Worm (Caenorhabditis elegans) whole organism, L4 larva: ENCODE results near the gene npp-1.
A peak's percentile ranks its signal among the peaks of the same experiment; 100 is the strongest.

Source experiments
- F10B5.3 ChIP-seq: sonication (generic microtip); optimal IDR thresholded peaks from 2 replicates; lab custom pipeline; 2016; ENCODE audit warnings: mild to moderate bottlenecking, missing genetic modification characterization, missing compliant biosample characterization
- F37D6.2 ChIP-seq: sonication (generic microtip); optimal IDR thresholded peaks from 2 replicates; lab custom pipeline; 2016; ENCODE audit warnings: mild to moderate bottlenecking, missing genetic modification characterization, missing compliant biosample characterization
- F44E2.7 ChIP-seq: fragments of 200-800 bp; sonication (Bioruptor generic); IDR thresholded peaks from 2 replicates; pipeline ENCODE4 v2.1.2; 2022; ENCODE audit warnings: missing genetic modification characterization, missing compliant biosample characterization
- F49E8.2 ChIP-seq: sonication (generic microtip); optimal IDR thresholded peaks from 2 replicates; lab custom pipeline; 2016; ENCODE audit warnings: missing compliant biosample characterization, mild to moderate bottlenecking, missing genetic modification characterization, borderline replicate concordance
- R02D3.7 ChIP-seq: fragments of 150-350 bp; sonication (generic microtip); optimal IDR thresholded peaks from 3 replicates; lab custom pipeline; 2014; ENCODE audit warnings: missing biosample characterization, missing genetic modification characterization
- Y5F2A.4 ChIP-seq: fragments of 200-800 bp; sonication (Bioruptor generic); optimal IDR thresholded peaks from 2 replicates; lab custom pipeline; 2018; ENCODE audit warnings: mild to moderate bottlenecking, missing genetic modification characterization, missing compliant biosample characterization
- Y75B8A.6 ChIP-seq: fragments of 200-800 bp; sonication (Bioruptor generic); IDR thresholded peaks from 2 replicates; pipeline ENCODE4 v1.3.6; 2022; ENCODE audit warnings: missing genetic modification reagents, missing genetic modification characterization, missing compliant biosample characterization
- ZK337.2 ChIP-seq: fragments of 200-800 bp; sonication (Bioruptor generic); IDR thresholded peaks from 2 replicates; pipeline ENCODE4 v1.3.6; 2022; ENCODE audit warnings: missing genetic modification reagents, missing genetic modification characterization, missing compliant biosample characterization
- aha-1 ChIP-seq: fragments of 150-350 bp; peaks from one replicate; lab custom pipeline; 2014; ENCODE audit warnings: missing biosample characterization, missing genetic modification characterization
- ama-1 ChIP-seq: fragments of 150-350 bp; optimal IDR thresholded peaks from 2 replicates; lab custom pipeline; 2014; ENCODE audit warnings: inconsistent platforms, mixed read lengths
- ceh-20 ChIP-seq: fragments of 200-800 bp; sonication (Bioruptor generic); IDR thresholded peaks from 2 replicates; pipeline ENCODE4 v1.3.6; 2022; ENCODE audit warnings: missing genetic modification reagents, missing genetic modification characterization, missing compliant biosample characterization
- ceh-28 ChIP-seq: fragments of 150-350 bp; optimal IDR thresholded peaks from 2 replicates; lab custom pipeline; 2014; ENCODE audit warnings: missing biosample characterization, missing genetic modification reagents, missing genetic modification characterization
- ceh-44 ChIP-seq: fragments of 200-800 bp; sonication (Bioruptor generic); IDR thresholded peaks from 2 replicates; pipeline ENCODE4 v1.3.6; 2022; ENCODE audit warnings: missing genetic modification reagents, missing genetic modification characterization, missing compliant biosample characterization
- ceh-62 ChIP-seq: sonication (generic microtip); optimal IDR thresholded peaks from 2 replicates; lab custom pipeline; 2017; ENCODE audit warnings: missing biosample characterization, missing genetic modification characterization
- ctbp-1 ChIP-seq: fragments of 200-800 bp; sonication (Bioruptor generic); IDR thresholded peaks from 2 replicates; pipeline ENCODE4 v1.3.6; 2022; ENCODE audit warnings: missing genetic modification reagents, missing genetic modification characterization, missing compliant biosample characterization
- daf-12 ChIP-seq: fragments of 150-350 bp; optimal IDR thresholded peaks from 2 replicates; lab custom pipeline; 2014; ENCODE audit warnings: missing biosample characterization, missing genetic modification reagents, missing genetic modification characterization
- daf-19 ChIP-seq: fragments of 200-800 bp; sonication (Bioruptor generic); conservative IDR thresholded peaks from 2 replicates; pipeline ENCODE4 v1.3.6; 2022; ENCODE audit warnings: missing genetic modification characterization, missing compliant biosample characterization
- dmd-9 ChIP-seq: fragments of 200-800 bp; sonication (Bioruptor generic); IDR thresholded peaks from 2 replicates; pipeline ENCODE4 v1.3.6; 2022; ENCODE audit warnings: missing genetic modification reagents, missing genetic modification characterization, missing compliant biosample characterization
- dpl-1 ChIP-seq: fragments of 150-350 bp; optimal IDR thresholded peaks from 2 replicates; lab custom pipeline; 2014; ENCODE audit warnings: missing biosample characterization, missing genetic modification reagents, missing genetic modification characterization
- duxl-1 ChIP-seq: sonication (generic microtip); optimal IDR thresholded peaks from 2 replicates; lab custom pipeline; 2016; ENCODE audit warnings: mild to moderate bottlenecking, missing genetic modification characterization, moderate library complexity, missing compliant biosample characterization; ENCODE audit not compliant: poor library complexity
- dve-1 ChIP-seq: sonication (generic microtip); optimal IDR thresholded peaks from 2 replicates; lab custom pipeline; 2017; ENCODE audit warnings: antibody characterized with exemption, mild to moderate bottlenecking, missing genetic modification characterization, missing compliant biosample characterization; ENCODE audit not compliant: insufficient read depth
- egl-27 ChIP-seq: sonication (generic microtip); optimal IDR thresholded peaks from 3 replicates; lab custom pipeline; 2017; ENCODE audit warnings: missing biosample characterization, missing genetic modification reagents, missing genetic modification characterization
- egl-43 ChIP-seq: fragments of 200-800 bp; sonication (Bioruptor generic); IDR thresholded peaks from 2 replicates; pipeline ENCODE4 v1.3.6; 2022; ENCODE audit warnings: missing genetic modification reagents, missing genetic modification characterization, missing compliant biosample characterization
- fkh-10 ChIP-seq: fragments of 150-350 bp; optimal IDR thresholded peaks from 2 replicates; lab custom pipeline; 2014; ENCODE audit warnings: missing biosample characterization, missing genetic modification reagents, missing genetic modification characterization
- fos-1 ChIP-seq: fragments of 150-350 bp; optimal IDR thresholded peaks from 2 replicates; lab custom pipeline; 2014; ENCODE audit warnings: missing biosample characterization, missing genetic modification characterization
- hif-1 ChIP-seq, 2 experiments: sonication (generic microtip); optimal IDR thresholded peaks; 2 replicates each; lab custom pipeline; 2016 to 2017; ENCODE audit warnings: missing compliant biosample characterization in 2 of 2, missing genetic modification characterization in 2 of 2, missing genetic modification reagents in 2 of 2, missing genotype in 2 of 2, mild to moderate bottlenecking in 1 of 2
- hlh-11 ChIP-seq: fragments of 200-800 bp; sonication (Bioruptor generic); optimal IDR thresholded peaks from 2 replicates; lab custom pipeline; 2018; ENCODE audit warnings: mild to moderate bottlenecking, missing genetic modification characterization, missing compliant biosample characterization
- hlh-30 ChIP-seq: sonication (generic microtip); optimal IDR thresholded peaks from 2 replicates; lab custom pipeline; 2017; ENCODE audit warnings: antibody characterized with exemption, mild to moderate bottlenecking, missing genetic modification characterization, missing compliant biosample characterization; ENCODE audit not compliant: insufficient read depth
- lin-1 ChIP-seq: fragments of 200-800 bp; sonication (Bioruptor generic); IDR thresholded peaks from 2 replicates; pipeline ENCODE4 v1.3.6; 2022; ENCODE audit warnings: missing genetic modification reagents, missing genetic modification characterization, missing compliant biosample characterization
- lin-13 ChIP-seq: fragments of 150-350 bp; optimal IDR thresholded peaks from 2 replicates; lab custom pipeline; 2014; ENCODE audit warnings: missing biosample characterization, missing genetic modification reagents, missing genetic modification characterization
- lin-29 ChIP-seq: fragments of 200-800 bp; sonication (Bioruptor generic); IDR thresholded peaks from 2 replicates; pipeline ENCODE4 v1.3.6; 2022; ENCODE audit warnings: missing genetic modification reagents, missing genetic modification characterization, missing compliant biosample characterization
- lin-39 ChIP-seq: fragments of 150-350 bp; optimal IDR thresholded peaks from 2 replicates; lab custom pipeline; 2014; ENCODE audit warnings: missing biosample characterization, missing genetic modification reagents, missing genetic modification characterization
- lir-3 ChIP-seq: sonication (generic microtip); optimal IDR thresholded peaks from 2 replicates; lab custom pipeline; 2016; ENCODE audit warnings: mild to moderate bottlenecking, missing genetic modification characterization, missing compliant biosample characterization
- mdl-1 ChIP-seq, 2 experiments: fragments of 150-350 bp in 1 of 2; sonication (generic microtip) in 1 of 2; optimal IDR thresholded peaks; 2 replicates each; lab custom pipeline; 2014 to 2017; ENCODE audit warnings: missing biosample characterization in 2 of 2, missing genetic modification characterization in 2 of 2
- mep-1 ChIP-seq: fragments of 150-350 bp; sonication (generic microtip); optimal IDR thresholded peaks from 3 replicates; lab custom pipeline; 2014; ENCODE audit warnings: missing biosample characterization, missing genetic modification characterization
- mxl-2 ChIP-seq: fragments of 200-800 bp; sonication (Bioruptor generic); conservative IDR thresholded peaks from 2 replicates; pipeline ENCODE4 v1.3.6; 2022; ENCODE audit warnings: missing genetic modification reagents, missing genetic modification characterization, missing compliant biosample characterization
- mxl-3 ChIP-seq: fragments of 200-800 bp; sonication (Bioruptor generic); optimal IDR thresholded peaks from 2 replicates; lab custom pipeline; 2018; ENCODE audit warnings: mild to moderate bottlenecking, missing genetic modification characterization, missing compliant biosample characterization
- nhr-10 ChIP-seq: fragments of 150-350 bp; optimal IDR thresholded peaks from 2 replicates; lab custom pipeline; 2014; ENCODE audit warnings: missing biosample characterization, missing genetic modification characterization
- nhr-237 ChIP-seq: sonication (generic microtip); optimal IDR thresholded peaks from 2 replicates; lab custom pipeline; 2017; ENCODE audit warnings: missing biosample characterization, missing genetic modification characterization
- nhr-48 ChIP-seq: sonication (generic microtip); optimal IDR thresholded peaks from 2 replicates; lab custom pipeline; 2016; ENCODE audit warnings: mild to moderate bottlenecking, missing genetic modification characterization, missing compliant biosample characterization
- nhr-6 ChIP-seq: fragments of 150-350 bp; optimal IDR thresholded peaks from 2 replicates; lab custom pipeline; 2014; ENCODE audit warnings: missing biosample characterization, missing genetic modification characterization
- nhr-76 ChIP-seq: fragments of 150-350 bp; optimal IDR thresholded peaks from 2 replicates; lab custom pipeline; 2014; ENCODE audit warnings: missing biosample characterization, missing genetic modification characterization
- nhr-77 ChIP-seq: fragments of 150-350 bp; optimal IDR thresholded peaks from 2 replicates; lab custom pipeline; 2014; ENCODE audit warnings: missing biosample characterization, missing genetic modification characterization
- saeg-2 ChIP-seq: fragments of 200-800 bp; sonication (Bioruptor generic); IDR thresholded peaks from 2 replicates; pipeline ENCODE4 v1.3.6; 2022; ENCODE audit warnings: missing genetic modification reagents, missing genetic modification characterization, missing compliant biosample characterization
- snpc-1.2 ChIP-seq: fragments of 200-800 bp; sonication (Bioruptor generic); IDR thresholded peaks from 2 replicates; pipeline ENCODE4 v1.3.6; 2022; ENCODE audit warnings: missing genetic modification reagents, missing genetic modification characterization, missing compliant biosample characterization
- tag-97 ChIP-seq: fragments of 200-800 bp; sonication (Bioruptor generic); IDR thresholded peaks from 2 replicates; pipeline ENCODE4 v1.3.6; 2022; ENCODE audit warnings: missing genetic modification characterization, missing compliant biosample characterization
- unc-39 ChIP-seq: sonication (generic microtip); optimal IDR thresholded peaks from 2 replicates; lab custom pipeline; 2017; ENCODE audit warnings: missing biosample characterization, missing genetic modification characterization
- unc-62 ChIP-seq, 3 experiments: fragments of 150-350 bp in 1 of 3; sonication (generic microtip); optimal IDR thresholded peaks in 2 of 3; peaks in 1 of 3; 1 replicate in 1 of 3; 2 replicates in 2 of 3; lab custom pipeline; 2014 to 2017; ENCODE audit warnings: missing biosample characterization in 3 of 3, missing genetic modification characterization in 3 of 3, missing genetic modification reagents in 3 of 3, missing genotype in 1 of 3
- vab-7 ChIP-seq: fragments of 200-800 bp; sonication (Bioruptor generic); IDR thresholded peaks from 2 replicates; pipeline ENCODE4 v1.3.6; 2022; ENCODE audit warnings: missing genetic modification reagents, missing genetic modification characterization, missing compliant biosample characterization
- ztf-11 ChIP-seq: fragments of 150-350 bp; optimal IDR thresholded peaks from 2 replicates; lab custom pipeline; 2014; ENCODE audit warnings: missing biosample characterization, missing genetic modification characterization

Gene npp-1

DNA sequence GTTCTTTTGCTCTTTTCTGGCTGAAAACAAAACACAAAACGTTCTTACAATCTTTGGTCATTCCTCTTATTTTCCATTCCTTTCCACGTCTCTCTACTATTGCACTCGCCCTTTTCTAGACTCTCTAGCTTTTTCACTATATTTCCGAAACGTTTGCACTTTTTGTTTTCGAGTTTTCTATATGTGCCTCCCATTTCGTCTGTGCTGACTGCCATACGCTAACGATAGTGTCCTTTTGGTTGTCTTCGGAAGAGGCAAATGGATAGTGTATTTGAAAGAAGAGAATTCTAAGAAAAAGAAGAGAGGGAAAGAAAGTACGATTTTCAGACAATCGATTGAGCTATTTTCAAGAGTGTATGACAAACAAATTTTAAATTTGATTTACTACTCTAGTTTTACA lies 14.5 kb downstream of the npp-1 start (continued):
- TF ChIP-seq mxl-3 (GFP tag; lab: Kevin White, UChicago) (no peak), egl-43 (no peak), ceh-28 (tag; lab: Kevin White, UChicago) (no peak), fos-1 (tag; lab: Kevin White, UChicago) (no peak), hlh-11 (tag; lab: Kevin White, UChicago) (peak; percentile 47), mxl-2 (no peak), ceh-62 (tag; lab: Kevin White, UChicago) (no peak), nhr-77 (tag; lab: Kevin White, UChicago) (no peak), nhr-76 (tag; lab: Kevin White, UChicago) (no peak), tag-97 (GFP tag; lab: Robert Waterston, UW) (no peak), F49E8.2 (no peak), dve-1 (tag; lab: Kevin White, UChicago) (peak; percentile 64), dpl-1 (no peak), unc-62 (GFP tag; optimal IDR thresholded peaks at IDR 0.05 in 1 of 2; lab: Kevin White, UChicago) (peak in 1 of 2 experiments; percentile 51), unc-62 (tag; optimal IDR thresholded peaks at IDR 0.05; lab: Kevin White, UChicago) (no peak), lin-29 (GFP tag; lab: Robert Waterston, UW) (no peak), mep-1 (tag; lab: Kevin White, UChicago) (peak; percentile 30), mdl-1 (tag; optimal IDR thresholded peaks at IDR 0.05; lab: Kevin White, UChicago) (peak in 1 of 2 experiments; percentile 44), Y75B8A.6 (no peak), nhr-48 (tag; lab: Kevin White, UChicago) (no peak), vab-7 (GFP tag; lab: Robert Waterston, UW) (no peak), hlh-30 (tag; lab: Kevin White, UChicago) (peak; percentile 43)

- TF ChIP-seq duxl-1 (tag; lab: Kevin White, UChicago): no peak
- TF ChIP-seq egl-27: no peak
- TF ChIP-seq daf-12 (tag; lab: Kevin White, UChicago): no peak
- TF ChIP-seq hlh-11 (tag; lab: Kevin White, UChicago): peak; percentile 71
- peak; percentile 66 for TF ChIP-seq mep-1 (tag; lab: Kevin White, UChicago)
- peak; percentile 13 for TF ChIP-seq lin-13 (GFP tag; lab: Kevin White, UChicago)
- no peak for TF ChIP-seq F44E2.7 (GFP tag; lab: Robert Waterston, UW)
- no peak for TF ChIP-seq fkh-10 (GFP tag; lab: Kevin White, UChicago)
- TF ChIP-seq ctbp-1: no peak
- TF ChIP-seq saeg-2 (GFP tag; lab: Robert Waterston, UW): no peak
- no peak for TF ChIP-seq dmd-9
- peak; percentile 9; the same call in 1 of the 2 replicates for TF ChIP-seq ceh-20 (GFP tag; lab: Robert Waterston, UW)
- peak; percentile 30; the same call in 1 of the 2 replicates for TF ChIP-seq lin-1 (GFP tag; lab: Robert Waterston, UW)
- no peak for TF ChIP-seq snpc-1.2 (GFP tag; lab: Robert Waterston, UW)
- TF ChIP-seq nhr-6: peak; percentile 15
- no peak for TF ChIP-seq ztf-11 (tag; lab: Kevin White, UChicago)
- TF ChIP-seq Y5F2A.4: no peak
- no peak for TF ChIP-seq lin-39 (tag; lab: Kevin White, UChicago)
- peak in 1 of 2 experiments; percentile 8 for TF ChIP-seq hif-1 (tag; optimal IDR thresholded peaks at IDR 0.05; lab: Kevin White, UChicago)
- TF ChIP-seq F49E8.2: no peak
- TF ChIP-seq ceh-44: no peak
- no peak for TF ChIP-seq nhr-10
- no peak for TF ChIP-seq unc-39 (tag; lab: Kevin White, UChicago)
- no peak for TF ChIP-seq lir-3 (tag; lab: Kevin White, UChicago)
- TF ChIP-seq daf-19: no peak
- TF ChIP-seq aha-1 (tag; lab: Kevin White, UChicago): peak; percentile 60
- TF ChIP-seq dve-1 (tag; lab: Kevin White, UChicago): peak; percentile 37
- TF ChIP-seq F37D6.2 (tag; lab: Kevin White, UChicago): no peak
- TF ChIP-seq R02D3.7: no peak
- TF ChIP-seq F10B5.3 (tag; lab: Kevin White, UChicago): no peak
- TF ChIP-seq fos-1 (tag; lab: Kevin White, UChicago): no peak
- no peak for TF ChIP-seq ZK337.2 (GFP tag; lab: Robert Waterston, UW)
- TF ChIP-seq nhr-237 (tag; lab: Kevin White, UChicago): no peak
- TF ChIP-seq ama-1 (lab: Kevin White, UChicago): no peak
These were observed 15.5 kb downstream of the npp-1 start for ce11 chrIV:9873837-9874236.
